Fruit fly (Drosophila melanogaster): ENCODE data around the gene jp.

Gene jp

dm6 chr2L:9525719-9526118, 40.8 kb downstream of the jp start (continued):
- TF ChIP-seq zf30C (GFP tag; optimal IDR thresholded peaks at IDR 0.05) (peak; percentile 35), CG11560 (tag; IDR thresholded peaks at IDR 0.05) (no peak), Gsc (GFP tag; IDR thresholded peaks at IDR 0.05) (no peak), Ets97D (GFP tag; optimal IDR thresholded peaks at IDR 0.05) (peak; percentile 42), CG43689 (GFP tag; IDR thresholded peaks at IDR 0.05) (peak; percentile 73), Chrac-16 (GFP tag; optimal IDR thresholded peaks at IDR 0.05) (peak; percentile 21), CG8924 (tag; optimal IDR thresholded peaks at IDR 0.05) (peak; percentile 82), dmrt11E (tag; optimal IDR thresholded peaks at IDR 0.05) (peak; percentile 85), vfl (GFP tag; optimal IDR thresholded peaks at IDR 0.05) (peak; percentile 31), CG9932 (GFP tag; IDR thresholded peaks at IDR 0.05) (peak; percentile 31; the same call in 1 of the 2 replicates), Ptx1 (GFP tag; IDR thresholded peaks at IDR 0.05) (peak; percentile 51; the same call in 1 of the 2 replicates), CG16813 (GFP tag; IDR thresholded peaks at IDR 0.05; ENCODE audit: partially characterized antibody) (no peak), CG18011 (GFP tag; optimal IDR thresholded peaks at IDR 0.05) (peak; percentile 73), CG12942 (GFP tag; optimal IDR thresholded peaks at IDR 0.05) (peak; percentile 89), ash1 (GFP tag; optimal IDR thresholded peaks at IDR 0.05) (peak; percentile 90), CG15514 (GFP tag; optimal IDR thresholded peaks at IDR 0.05) (peak; percentile 88), CG8290 (GFP tag; optimal IDR thresholded peaks at IDR 0.05) (peak; percentile 81), CG8290 (tag; optimal IDR thresholded peaks at IDR 0.05) (peak; percentile 95 to 96), toy (GFP tag; IDR thresholded peaks at IDR 0.05) (peak; percentile 50; the same call in 1 of the 2 replicates), Asciz (GFP tag; optimal IDR thresholded peaks at IDR 0.05) (peak; percentile 96), Dll (GFP tag; IDR thresholded peaks at IDR 0.05; ENCODE audit: partially characterized antibody) (no peak), CG8281 (tag; optimal IDR thresholded peaks at IDR 0.05) (peak; percentile 84), knrl (GFP tag; IDR thresholded peaks at IDR 0.05; ENCODE audit: partially characterized antibody) (no peak), CG8089 (GFP tag; optimal IDR thresholded peaks at IDR 0.05) (peak; percentile 90), Spps (tag; optimal IDR thresholded peaks at IDR 0.05) (peak; percentile 87), CG5245 (GFP tag; optimal IDR thresholded peaks at IDR 0.05) (peak; percentile 69), CG12391 (tag; optimal IDR thresholded peaks at IDR 0.05) (peak; percentile 67), D19B (GFP tag; optimal IDR thresholded peaks at IDR 0.05) (peak; percentile 26), CG2875 (GFP tag; optimal IDR thresholded peaks at IDR 0.05) (peak; percentile 96), jigr1 (GFP tag; IDR thresholded peaks at IDR 0.05) (no peak), Dip3 (GFP tag; optimal IDR thresholded peaks at IDR 0.05) (peak; percentile 53), rib (GFP tag; IDR thresholded peaks at IDR 0.05) (peak; percentile 87), otp (GFP tag; IDR thresholded peaks at IDR 0.05) (peak; percentile 93), bbx (GFP tag; IDR thresholded peaks at IDR 0.05; ENCODE audit: partially characterized antibody) (no peak), CG10654 (GFP tag; optimal IDR thresholded peaks at IDR 0.05) (peak; percentile 79), CG1792 (GFP tag; optimal IDR thresholded peaks at IDR 0.05) (peak; percentile 93), ara (GFP tag; IDR thresholded peaks at IDR 0.05) (peak; percentile 90), repo (GFP tag; optimal IDR thresholded peaks at IDR 0.05) (peak; percentile 77), CG10366 (GFP tag; IDR thresholded peaks at IDR 0.05) (peak; percentile 70), eyg (GFP tag; optimal IDR thresholded peaks at IDR 0.05) (peak; percentile 91), tx (GFP tag; optimal IDR thresholded peaks at IDR 0.05) (peak; percentile 57), Dek (tag; optimal IDR thresholded peaks at IDR 0.05) (peak; percentile 64), CG10431 (GFP tag; optimal IDR thresholded peaks at IDR 0.05) (peak; percentile 95), Deaf1 (tag; optimal IDR thresholded peaks at IDR 0.05) (peak; percentile 42), esg (GFP tag; conservative IDR thresholded peaks at IDR 0.05) (no peak), chn (GFP tag; optimal IDR thresholded peaks at IDR 0.05) (peak; percentile 55), CG1024 (GFP tag; IDR thresholded peaks at IDR 0.05) (peak; percentile 68; the same call in 1 of the 2 replicates), twi (tag; optimal IDR thresholded peaks at IDR 0.05) (peak; percentile 81), pnt (GFP tag; optimal IDR thresholded peaks at IDR 0.05) (peak; percentile 68), Optix (GFP tag; IDR thresholded peaks at IDR 0.05) (peak; percentile 61; the same call in 2 of the 3 replicates), Trl (optimal IDR thresholded peaks at IDR 0.05) (no peak), Trl (GFP tag; optimal IDR thresholded peaks at IDR 0.05) (peak; percentile 97)

Measured in whole organism, embryonic.